Fruit fly (Drosophila melanogaster) whole organism, embryonic: ENCODE measurements around the gene Atg5.
A peak's percentile ranks its signal among the peaks of the same experiment; 100 is the strongest.

Source experiments
- Aef1 ChIP-seq: fragments of 200-800 bp; sonication (Bioruptor generic); IDR thresholded peaks from 3 replicates; pipeline ENCODE4 v1.3.6; 2022; ENCODE audit warnings: missing biosample characterization, missing genetic modification characterization
- B-H2 ChIP-seq: fragments of 200-800 bp; sonication (Bioruptor generic); optimal IDR thresholded peaks from 2 replicates; lab custom pipeline; 2018; ENCODE audit warnings: missing biosample characterization, mild to moderate bottlenecking, missing genetic modification characterization
- Bteb2 ChIP-seq: fragments of 200-800 bp; sonication (Bioruptor generic); optimal IDR thresholded peaks from 2 replicates; lab custom pipeline; 2016; ENCODE audit warnings: missing biosample characterization, missing genetic modification characterization
- CG10431 ChIP-seq: fragments of 200-800 bp; sonication (Bioruptor generic); optimal IDR thresholded peaks from 3 replicates; lab custom pipeline; 2018; ENCODE audit warnings: missing biosample characterization, mild to moderate bottlenecking, missing genetic modification characterization
- CG10565 ChIP-seq: fragments of 200-800 bp; sonication (Bioruptor generic); optimal IDR thresholded peaks from 3 replicates; lab custom pipeline; 2016; ENCODE audit warnings: missing biosample characterization, mild to moderate bottlenecking, missing genetic modification characterization
- CG11723 ChIP-seq: fragments of 200-800 bp; sonication (Bioruptor generic); optimal IDR thresholded peaks from 2 replicates; lab custom pipeline; 2017; ENCODE audit warnings: missing biosample characterization, mild to moderate bottlenecking, missing genetic modification characterization
- CG12071 ChIP-seq: fragments of 200-800 bp; sonication (Bioruptor generic); optimal IDR thresholded peaks from 3 replicates; lab custom pipeline; 2018; ENCODE audit warnings: missing biosample characterization, mild to moderate bottlenecking, missing genetic modification characterization
- CG12744 ChIP-seq: fragments of 200-800 bp; sonication (Bioruptor generic); optimal IDR thresholded peaks from 2 replicates; lab custom pipeline; 2016; ENCODE audit warnings: missing biosample characterization, missing genetic modification characterization
- CG13287 ChIP-seq: fragments of 200-800 bp; sonication (Bioruptor generic); IDR thresholded peaks from 2 replicates; pipeline ENCODE4 v1.3.6; 2022; ENCODE audit warnings: missing biosample characterization, missing genetic modification characterization; ENCODE audit not compliant: partially characterized antibody
- CG13894 ChIP-seq: fragments of 200-800 bp; sonication (Bioruptor generic); optimal IDR thresholded peaks from 3 replicates; lab custom pipeline; 2018; ENCODE audit warnings: missing biosample characterization, mild to moderate bottlenecking, missing genetic modification characterization, moderate library complexity
- CG1529 ChIP-seq: fragments of 200-800 bp; sonication (Bioruptor generic); optimal IDR thresholded peaks from 3 replicates; lab custom pipeline; 2018; ENCODE audit warnings: missing biosample characterization, missing genetic modification characterization
- CG15479 ChIP-seq: fragments of 200-800 bp; sonication (Bioruptor generic); optimal IDR thresholded peaks from 3 replicates; lab custom pipeline; 2019; ENCODE audit warnings: missing biosample characterization, mild to moderate bottlenecking, missing genetic modification characterization, moderate library complexity
- CG18599 ChIP-seq: fragments of 200-800 bp; sonication (Bioruptor generic); optimal IDR thresholded peaks from 3 replicates; lab custom pipeline; 2017; ENCODE audit warnings: missing biosample characterization, missing genetic modification characterization, mild to moderate bottlenecking, moderate library complexity, missing genetic modification reagents
- CG2678 ChIP-seq: fragments of 200-800 bp; sonication (Bioruptor generic); optimal IDR thresholded peaks from 3 replicates; lab custom pipeline; 2019; ENCODE audit warnings: missing biosample characterization, mild to moderate bottlenecking, missing genetic modification characterization, moderate library complexity
- CG32767 ChIP-seq: fragments of 200-800 bp; sonication (Bioruptor generic); IDR thresholded peaks from 2 replicates; pipeline ENCODE4 v1.3.6; 2022; ENCODE audit warnings: missing biosample characterization, missing genetic modification characterization
- CG32772 ChIP-seq: fragments of 200-800 bp; sonication (Bioruptor generic); IDR thresholded peaks from 2 replicates; pipeline ENCODE4 v1.3.6; 2022; ENCODE audit warnings: missing biosample characterization, missing genetic modification characterization
- CG34224 ChIP-seq: fragments of 200-800 bp; sonication (Bioruptor generic); IDR thresholded peaks from 3 replicates; pipeline ENCODE4 v1.3.6; 2022; ENCODE audit warnings: missing biosample characterization, missing genetic modification characterization; ENCODE audit not compliant: partially characterized antibody
- CG3995 ChIP-seq: fragments of 200-800 bp; sonication (Bioruptor generic); optimal IDR thresholded peaks from 3 replicates; lab custom pipeline; 2016; ENCODE audit warnings: missing biosample characterization, missing genetic modification characterization
- CG7372 ChIP-seq: fragments of 200-800 bp; sonication (Bioruptor generic); IDR thresholded peaks from 2 replicates; pipeline ENCODE4 v1.3.6; 2022; ENCODE audit warnings: missing biosample characterization, missing genetic modification characterization
- Dbx ChIP-seq: fragments of 200-800 bp; sonication (Bioruptor generic); IDR thresholded peaks from 3 replicates; pipeline ENCODE4 v1.3.6; 2022; ENCODE audit warnings: missing biosample characterization, missing genetic modification characterization
- Dp ChIP-seq: fragments of 200-800 bp; sonication (Bioruptor generic); optimal IDR thresholded peaks from 2 replicates; lab custom pipeline; 2018; ENCODE audit warnings: missing biosample characterization, mild to moderate bottlenecking, missing genetic modification characterization, moderate library complexity
- HHEX ChIP-seq: fragments of 200-800 bp; sonication (Bioruptor generic); optimal IDR thresholded peaks from 3 replicates; lab custom pipeline; 2017; ENCODE audit warnings: missing biosample characterization, mild to moderate bottlenecking, missing genetic modification characterization, missing genetic modification reagents
- HmgD ChIP-seq: fragments of 200-800 bp; sonication (Bioruptor generic); optimal IDR thresholded peaks from 3 replicates; lab custom pipeline; 2016; ENCODE audit warnings: missing biosample characterization, missing genetic modification characterization
- Kr ChIP-seq: fragments of 200-800 bp; sonication (Bioruptor generic); optimal IDR thresholded peaks from 2 replicates; lab custom pipeline; 2017; ENCODE audit warnings: missing biosample characterization, mild to moderate bottlenecking, missing genetic modification characterization
- NfI ChIP-seq: fragments of 200-800 bp; sonication (Bioruptor generic); optimal IDR thresholded peaks from 3 replicates; lab custom pipeline; 2018; ENCODE audit warnings: missing biosample characterization, mild to moderate bottlenecking, missing genetic modification characterization, moderate library complexity
- Oaz ChIP-seq: fragments of 200-800 bp; sonication (Bioruptor generic); IDR thresholded peaks from 2 replicates; pipeline ENCODE4 v1.3.6; 2022; ENCODE audit warnings: missing biosample characterization, missing genetic modification characterization
- PHDP ChIP-seq: fragments of 200-800 bp; sonication (Bioruptor generic); optimal IDR thresholded peaks from 3 replicates; lab custom pipeline; 2018; ENCODE audit warnings: missing biosample characterization, mild to moderate bottlenecking, missing genetic modification characterization, moderate library complexity
- Sox100B ChIP-seq: fragments of 200-800 bp; sonication (Bioruptor generic); optimal IDR thresholded peaks from 3 replicates; lab custom pipeline; 2018; ENCODE audit warnings: missing biosample characterization, mild to moderate bottlenecking, missing genetic modification characterization
- Ssrp ChIP-seq: fragments of 200-800 bp; sonication (Bioruptor generic); optimal IDR thresholded peaks from 2 replicates; lab custom pipeline; 2018; ENCODE audit warnings: missing biosample characterization, mild to moderate bottlenecking, missing genetic modification characterization, moderate library complexity
- Tbp ChIP-seq: fragments of >200 bp; optimal IDR thresholded peaks from 2 replicates; lab custom pipeline; 2018; ENCODE audit warnings: missing biosample characterization, missing genetic modification characterization
- bab2 ChIP-seq: fragments of 200-800 bp; sonication (Bioruptor generic); optimal IDR thresholded peaks from 2 replicates; lab custom pipeline; 2016; ENCODE audit warnings: missing biosample characterization, missing genetic modification characterization
- bbx ChIP-seq: fragments of 200-800 bp; sonication (Bioruptor generic); IDR thresholded peaks from 2 replicates; pipeline ENCODE4 v1.3.6; 2022; ENCODE audit warnings: missing biosample characterization, missing genetic modification characterization; ENCODE audit not compliant: partially characterized antibody
- cas ChIP-seq: fragments of 200-800 bp; sonication (Bioruptor generic); IDR thresholded peaks from 2 replicates; pipeline ENCODE4 v1.3.6; 2022; ENCODE audit warnings: missing biosample characterization, missing genetic modification characterization
- cwo ChIP-seq: fragments of 200-800 bp; sonication (Bioruptor generic); optimal IDR thresholded peaks from 3 replicates; lab custom pipeline; 2017; ENCODE audit warnings: missing biosample characterization, missing genetic modification characterization, mild to moderate bottlenecking, moderate library complexity, missing genetic modification reagents
- fd102C ChIP-seq: fragments of 200-800 bp; sonication (Bioruptor generic); optimal IDR thresholded peaks from 2 replicates; lab custom pipeline; 2018; ENCODE audit warnings: missing biosample characterization, mild to moderate bottlenecking, missing genetic modification characterization, moderate library complexity
- gsb ChIP-seq: fragments of 200-800 bp; sonication (Bioruptor generic); IDR thresholded peaks from 2 replicates; pipeline ENCODE4 v1.3.6; 2022; ENCODE audit warnings: missing biosample characterization, missing genetic modification characterization
- gt ChIP-seq: fragments of 200-800 bp; sonication (Bioruptor generic); IDR thresholded peaks from 2 replicates; pipeline ENCODE4 v1.3.6; 2022; ENCODE audit warnings: missing biosample characterization, missing genetic modification characterization
- kni ChIP-seq: fragments of 200-800 bp; sonication (Bioruptor generic); optimal IDR thresholded peaks from 3 replicates; lab custom pipeline; 2017; ENCODE audit warnings: mild to moderate bottlenecking, missing biosample characterization, missing genetic modification reagents, missing genetic modification characterization
- lbe ChIP-seq: fragments of 200-800 bp; sonication (Bioruptor generic); optimal IDR thresholded peaks from 2 replicates; lab custom pipeline; 2016; ENCODE audit warnings: missing biosample characterization, mild to moderate bottlenecking, missing genetic modification characterization
- lmd ChIP-seq: fragments of 200-800 bp; sonication (Bioruptor generic); IDR thresholded peaks from 2 replicates; pipeline ENCODE4 v1.3.6; 2022; ENCODE audit warnings: missing biosample characterization, missing genetic modification characterization
- nau ChIP-seq: fragments of 200-800 bp; sonication (Bioruptor generic); optimal IDR thresholded peaks from 3 replicates; lab custom pipeline; 2017; ENCODE audit warnings: missing biosample characterization, mild to moderate bottlenecking, missing genetic modification characterization, missing genetic modification reagents
- pnt ChIP-seq: fragments of 200-800 bp; sonication (Bioruptor generic); optimal IDR thresholded peaks from 3 replicates; lab custom pipeline; 2016; ENCODE audit warnings: missing biosample characterization, missing genetic modification characterization
- row ChIP-seq: fragments of 200-800 bp; sonication (Bioruptor generic); IDR thresholded peaks from 3 replicates; pipeline ENCODE4 v1.3.6; 2022; ENCODE audit warnings: missing biosample characterization, missing genetic modification characterization
- toy ChIP-seq: fragments of 200-800 bp; sonication (Bioruptor generic); IDR thresholded peaks from 2 replicates; pipeline ENCODE4 v1.3.6; 2022; ENCODE audit warnings: missing biosample characterization, missing genetic modification characterization
- vfl ChIP-seq: fragments of 200-800 bp; sonication (Bioruptor generic); optimal IDR thresholded peaks from 2 replicates; lab custom pipeline; 2016; ENCODE audit warnings: missing biosample characterization, missing genetic modification characterization
- wdn ChIP-seq: fragments of 200-800 bp; sonication (Bioruptor generic); IDR thresholded peaks from 2 replicates; pipeline ENCODE4 v1.3.6; 2022; ENCODE audit warnings: missing biosample characterization, missing genetic modification characterization
- wek ChIP-seq: fragments of 200-800 bp; sonication (Bioruptor generic); optimal IDR thresholded peaks from 3 replicates; lab custom pipeline; 2018; ENCODE audit warnings: missing biosample characterization, mild to moderate bottlenecking, missing genetic modification characterization, moderate library complexity

Gene Atg5

dm6 chrX:7306538-7307477 is 16.8 kb downstream of the Atg5 start (continued):
- TF ChIP-seq CG2678 = peak; percentile 96
- TF ChIP-seq gsb = peak; percentile 24; the same call in 1 of the 2 replicates
- TF ChIP-seq CG15479 (GFP tag; lab: Kevin White, UChicago) = no peak
- TF ChIP-seq NfI (GFP tag; lab: Kevin White, UChicago) = peak; percentile 92
- peak; percentile 92 for TF ChIP-seq lmd (GFP tag; lab: Robert Waterston, UW)
- peak; percentile 34 for TF ChIP-seq HmgD (GFP tag; lab: Kevin White, UChicago)
- peak; percentile 82 for TF ChIP-seq lbe (GFP tag; lab: Kevin White, UChicago)
- TF ChIP-seq CG32772 (GFP tag; lab: Robert Waterston, UW) = peak; percentile 78
- TF ChIP-seq B-H2 = peak; percentile 62
- peak; percentile 67 for TF ChIP-seq bab2 (GFP tag; lab: Kevin White, UChicago)
- 0 out of 3 replicates have a peak, but pooled peaks have one; percentile 33 for TF ChIP-seq CG34224 (GFP tag; lab: Robert Waterston, UW)
- TF ChIP-seq CG18599 (GFP tag; lab: Kevin White, UChicago) = peak; percentile 87
- TF ChIP-seq Ssrp (tag; lab: Kevin White, UChicago) = peak; percentile 95
- TF ChIP-seq cas (GFP tag; lab: Robert Waterston, UW) = no peak; the same call in 1 of the 2 replicates
- TF ChIP-seq Bteb2 (GFP tag; lab: Kevin White, UChicago) = peak; percentile 77
- TF ChIP-seq CG13894 (tag; lab: Kevin White, UChicago) = peak; percentile 7
- peak; percentile 61 for TF ChIP-seq Oaz (GFP tag; lab: Robert Waterston, UW)
- peak; percentile 73 for TF ChIP-seq pnt (GFP tag; lab: Kevin White, UChicago)
- peak; percentile 63 for TF ChIP-seq CG7372 (GFP tag; lab: Robert Waterston, UW)
- peak; percentile 38 for TF ChIP-seq Dbx
- peak; percentile 29 for TF ChIP-seq CG13287 (GFP tag; lab: Robert Waterston, UW)
- TF ChIP-seq CG1529 (GFP tag; lab: Kevin White, UChicago) = peak; percentile 72
- TF ChIP-seq bbx (GFP tag; lab: Robert Waterston, UW) = peak; percentile 36; the same call in 1 of the 2 replicates
- peak; percentile 18 for TF ChIP-seq CG3995
- peak; percentile 67 for TF ChIP-seq CG12744 (GFP tag; lab: Kevin White, UChicago)
- peak; percentile 99 for TF ChIP-seq Sox100B
- TF ChIP-seq toy (GFP tag; lab: Robert Waterston, UW) = no peak
- TF ChIP-seq CG10565 (GFP tag; lab: Kevin White, UChicago) = peak; percentile 69
- TF ChIP-seq kni = peak; percentile 90
- TF ChIP-seq PHDP (tag; lab: Kevin White, UChicago) = peak; percentile 91
- TF ChIP-seq Kr = peak; percentile 99
- TF ChIP-seq cwo (GFP tag; lab: Kevin White, UChicago) = peak; percentile 78
- TF ChIP-seq Tbp (GFP tag; lab: Kevin White, UChicago) = no peak
- TF ChIP-seq gt (GFP tag; lab: Robert Waterston, UW) = 0 out of 2 replicates have a peak, but pooled peaks have one; percentile 25
- TF ChIP-seq CG12071 = peak; percentile 52
- no peak; the same call in 1 of the 2 replicates for TF ChIP-seq CG32767 (GFP tag; lab: Robert Waterston, UW)
- peak; percentile 87 for TF ChIP-seq CG10431 (GFP tag; lab: Kevin White, UChicago)
- TF ChIP-seq row (GFP tag; lab: Robert Waterston, UW) = peak; percentile 76
- TF ChIP-seq fd102C = peak; percentile 50
- TF ChIP-seq nau (GFP tag; lab: Kevin White, UChicago) = peak; percentile 46
- TF ChIP-seq Aef1 = peak; percentile 60; the same call in 2 of the 3 replicates
- TF ChIP-seq Dp (GFP tag; lab: Kevin White, UChicago) = no peak
- TF ChIP-seq HHEX (GFP tag; lab: Kevin White, UChicago) = peak; percentile 92
- TF ChIP-seq vfl (GFP tag; lab: Kevin White, UChicago) = peak; percentile 70
- 0 out of 2 replicates have a peak, but pooled peaks have one; percentile 4 for TF ChIP-seq wdn
- peak; percentile 28 for TF ChIP-seq wek
- peak; percentile 84 for TF ChIP-seq CG11723 (GFP tag; lab: Kevin White, UChicago)
